Worm (Caenorhabditis elegans) whole organism, L3 larva: ENCODE measurements around the gene aqp-5.
A peak's percentile ranks its signal among the peaks of the same experiment; 100 is the strongest.

Source experiments
- ZK546.5 ChIP-seq: sonication (generic microtip); optimal IDR thresholded peaks from 2 replicates; lab custom pipeline; 2017; ENCODE audit warnings: missing biosample characterization, missing genetic modification characterization
- ama-1 ChIP-seq: fragments of 150-350 bp; optimal IDR thresholded peaks from 2 replicates; lab custom pipeline; 2018
- ceh-16 ChIP-seq: sonication (generic microtip); optimal IDR thresholded peaks from 2 replicates; lab custom pipeline; 2017; ENCODE audit warnings: missing biosample characterization, missing genetic modification characterization
- ceh-9 ChIP-seq: sonication (generic microtip); optimal IDR thresholded peaks from 2 replicates; lab custom pipeline; 2018; ENCODE audit warnings: missing biosample characterization, missing genetic modification characterization
- daf-12 ChIP-seq: fragments of 150-350 bp; optimal IDR thresholded peaks from 2 replicates; lab custom pipeline; 2014; ENCODE audit warnings: missing biosample characterization, missing genetic modification reagents, missing genetic modification characterization
- egl-27 ChIP-seq: sonication (generic microtip); optimal IDR thresholded peaks from 4 replicates; lab custom pipeline; 2017; ENCODE audit warnings: missing biosample characterization, missing genetic modification reagents, missing genetic modification characterization
- egl-5 ChIP-seq: fragments of 150-350 bp; optimal IDR thresholded peaks from 2 replicates; lab custom pipeline; 2017; ENCODE audit warnings: missing biosample characterization, missing genetic modification reagents, missing genetic modification characterization, inconsistent platforms
- elt-1 ChIP-seq: fragments of 150-350 bp; optimal IDR thresholded peaks from 2 replicates; lab custom pipeline; 2014; ENCODE audit warnings: missing biosample characterization, missing genetic modification characterization
- elt-2 ChIP-seq: sonication (generic microtip); optimal IDR thresholded peaks from 2 replicates; lab custom pipeline; 2016; ENCODE audit warnings: missing genetic modification reagents, mild to moderate bottlenecking, missing genetic modification characterization, missing compliant biosample characterization
- elt-3 ChIP-seq, 3 experiments: fragments of 150-350 bp in 1 of 3; sonication (generic microtip) in 2 of 3; optimal IDR thresholded peaks; 2 replicates in 2 of 3; 4 replicates in 1 of 3; lab custom pipeline; 2014 to 2017; ENCODE audit warnings: missing biosample characterization in 3 of 3, missing genetic modification characterization in 3 of 3
- eor-1 ChIP-seq, 2 experiments: fragments of 150-350 bp; optimal IDR thresholded peaks; 2 replicates each; lab custom pipeline; 2014 to 2018; ENCODE audit warnings: missing biosample characterization in 2 of 2, missing genetic modification characterization in 2 of 2
- fkh-10 ChIP-seq: sonication (generic microtip); optimal IDR thresholded peaks from 2 replicates; lab custom pipeline; 2017; ENCODE audit warnings: missing biosample characterization, missing genetic modification reagents, missing genetic modification characterization
- mdl-1 ChIP-seq: fragments of 150-350 bp; optimal IDR thresholded peaks from 2 replicates; lab custom pipeline; 2014; ENCODE audit warnings: missing biosample characterization, missing genetic modification characterization
- mml-1 ChIP-seq: fragments of 150-350 bp; sonication (generic microtip); optimal IDR thresholded peaks from 3 replicates; lab custom pipeline; 2014; ENCODE audit warnings: missing biosample characterization, missing genetic modification characterization
- nfya-1 ChIP-seq: sonication (generic microtip); optimal IDR thresholded peaks from 2 replicates; lab custom pipeline; 2017; ENCODE audit warnings: missing genetic modification characterization, mild to moderate bottlenecking, missing compliant biosample characterization, antibody characterized with exemption, moderate library complexity; ENCODE audit not compliant: insufficient read depth
- nhr-11 ChIP-seq: fragments of 150-350 bp; optimal IDR thresholded peaks from 2 replicates; lab custom pipeline; 2014; ENCODE audit warnings: missing biosample characterization, missing genetic modification characterization
- nhr-23 ChIP-seq: fragments of 150-350 bp; optimal IDR thresholded peaks from 2 replicates; lab custom pipeline; 2014; ENCODE audit warnings: missing biosample characterization, missing genetic modification reagents, missing genetic modification characterization
- nhr-237 ChIP-seq: fragments of 150-350 bp; optimal IDR thresholded peaks from 2 replicates; lab custom pipeline; 2014; ENCODE audit warnings: missing biosample characterization, missing genetic modification characterization
- nhr-25 ChIP-seq: sonication (generic microtip); optimal IDR thresholded peaks from 2 replicates; lab custom pipeline; 2017; ENCODE audit warnings: missing biosample characterization, missing genetic modification characterization
- nhr-28 ChIP-seq: fragments of 150-350 bp; optimal IDR thresholded peaks from 2 replicates; lab custom pipeline; 2014; ENCODE audit warnings: missing biosample characterization, missing genetic modification characterization
- nhr-67 ChIP-seq: fragments of 150-350 bp; optimal IDR thresholded peaks from 2 replicates; lab custom pipeline; 2014; ENCODE audit warnings: missing biosample characterization, missing genetic modification characterization
- nhr-76 ChIP-seq: fragments of 150-350 bp; sonication (generic microtip); optimal IDR thresholded peaks from 5 replicates; lab custom pipeline; 2014; ENCODE audit warnings: missing biosample characterization, missing genetic modification characterization
- pha-4 ChIP-seq: fragments of 150-350 bp; optimal IDR thresholded peaks from 2 replicates; lab custom pipeline; 2014; ENCODE audit warnings: missing biosample characterization, missing genetic modification reagents, missing genetic modification characterization
- pqm-1 ChIP-seq: fragments of 150-350 bp; optimal IDR thresholded peaks from 2 replicates; lab custom pipeline; 2017; ENCODE audit warnings: missing biosample characterization, missing genetic modification characterization, inconsistent platforms
- sea-2 ChIP-seq: fragments of 150-350 bp; sonication (generic microtip); optimal IDR thresholded peaks from 4 replicates; lab custom pipeline; 2014; ENCODE audit warnings: missing biosample characterization, missing genetic modification reagents, missing genetic modification characterization
- skn-1 ChIP-seq: fragments of 150-350 bp; optimal IDR thresholded peaks from 2 replicates; lab custom pipeline; 2014; ENCODE audit warnings: missing biosample characterization, missing genetic modification characterization
- snpc-4 ChIP-seq: fragments of 150-350 bp; optimal IDR thresholded peaks from 2 replicates; lab custom pipeline; 2014; ENCODE audit warnings: missing biosample characterization, missing genetic modification characterization
- tbx-2 ChIP-seq: sonication (generic microtip); optimal IDR thresholded peaks from 2 replicates; lab custom pipeline; 2016; ENCODE audit warnings: mild to moderate bottlenecking, missing genetic modification characterization, missing compliant biosample characterization
- unc-62 ChIP-seq: fragments of 150-350 bp; sonication (generic microtip); optimal IDR thresholded peaks from 4 replicates; lab custom pipeline; 2014; ENCODE audit warnings: missing biosample characterization, missing genetic modification reagents, missing genetic modification characterization
- zag-1 ChIP-seq: fragments of 150-350 bp; optimal IDR thresholded peaks from 2 replicates; lab custom pipeline; 2014; ENCODE audit warnings: missing biosample characterization, missing genetic modification characterization

Gene aqp-5

DNA sequence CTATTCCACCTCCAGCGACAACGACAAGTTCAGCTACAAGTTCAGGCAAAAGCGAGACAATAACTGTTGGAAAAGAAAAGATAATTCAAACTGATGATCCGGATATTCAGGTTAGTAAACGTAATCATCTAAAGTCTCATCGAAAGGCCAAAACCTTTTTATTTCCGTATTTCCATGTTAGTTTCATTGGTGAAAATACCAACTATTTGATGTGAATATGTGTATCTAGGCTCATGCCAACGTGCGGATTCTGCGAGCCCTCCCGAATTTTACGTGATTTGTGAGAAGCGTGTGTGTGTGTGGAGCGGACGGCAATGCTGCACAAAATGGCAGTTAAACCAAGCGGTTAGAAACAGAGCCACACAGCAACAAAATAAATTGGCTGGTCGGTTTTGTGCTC lies 20.5 kb upstream of the aqp-5 start:
- TF ChIP-seq pha-4 (tag; lab: Kevin White, UChicago), result peak; percentile 13
- TF ChIP-seq ama-1 (lab: Kevin White, UChicago), result peak; percentile 21
- no peak for TF ChIP-seq ceh-9
- TF ChIP-seq, all 47 proteins: peak for 2

DNA sequence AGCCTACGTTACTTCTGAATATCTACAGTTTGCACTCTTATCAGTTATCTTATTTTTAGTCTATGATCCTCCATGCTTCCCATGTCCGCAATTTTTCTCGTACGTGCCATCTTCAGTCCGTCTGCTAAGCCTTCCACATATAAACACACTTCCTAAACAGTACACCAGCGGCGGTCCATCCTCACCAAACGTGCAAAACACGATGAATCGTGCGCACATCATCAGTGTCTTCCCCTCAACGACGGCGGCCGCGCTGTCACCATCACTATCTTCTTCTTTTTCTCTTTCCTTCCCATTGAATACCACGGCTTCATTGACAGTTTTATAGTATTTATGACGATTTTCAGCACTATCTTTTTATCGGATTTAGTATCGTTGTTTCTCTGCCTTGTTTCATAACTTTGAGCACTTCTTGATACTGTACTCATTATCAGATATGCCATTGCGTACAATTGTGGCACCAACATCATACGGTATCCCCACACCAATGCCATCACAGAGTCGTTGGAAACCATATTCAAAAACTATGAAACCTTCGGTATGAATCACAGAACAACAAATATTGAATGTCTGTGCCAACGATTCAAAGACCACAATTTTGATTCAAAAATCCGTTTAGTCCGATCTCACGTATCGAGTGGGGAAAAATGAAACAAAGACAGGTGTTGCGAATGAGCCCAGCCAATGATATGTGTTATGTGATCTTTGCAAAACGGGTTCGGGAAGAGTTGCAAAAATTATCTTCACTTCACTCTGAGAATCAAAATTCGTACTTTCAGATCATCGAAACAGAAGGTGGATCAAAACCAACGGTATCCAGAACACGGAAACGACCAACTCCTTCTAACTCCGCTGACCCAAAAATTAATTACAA lies 18.4 kb upstream of the aqp-5 start:
- TF ChIP-seq nhr-67 (tag; lab: Kevin White, UChicago) (no peak), egl-5 (peak; percentile 1), ama-1 (lab: Kevin White, UChicago) (peak; percentile 85)

DNA sequence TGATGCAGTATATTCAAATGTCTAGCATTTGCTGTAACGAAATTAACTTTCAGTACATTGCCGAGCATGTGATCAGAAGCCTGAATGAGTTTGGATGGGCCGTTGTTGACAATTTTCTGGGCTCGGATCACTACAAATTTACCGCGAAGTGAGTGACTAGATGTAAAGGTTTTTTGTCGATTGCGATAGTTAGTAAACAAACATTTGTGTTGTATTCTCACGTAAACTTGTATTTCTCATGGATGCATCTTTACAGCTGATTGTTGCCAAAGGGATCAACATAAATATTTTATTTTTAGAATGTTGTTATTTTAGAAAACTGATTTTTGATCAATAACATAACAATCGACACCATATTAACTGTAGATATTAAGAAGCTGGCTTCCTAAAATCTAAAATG lies 17.5 kb upstream of the aqp-5 start:
- TF ChIP-seq pha-4 (tag; lab: Kevin White, UChicago), result peak; percentile 64
- no peak for TF ChIP-seq tbx-2 (tag; lab: Kevin White, UChicago)

ce11 chrV:10475421-10475820 lies 16.1 kb upstream of the aqp-5 start:
- TF ChIP-seq sea-2 (GFP tag; lab: Kevin White, UChicago) (no peak), mml-1 (tag; lab: Kevin White, UChicago) (no peak), egl-27 (tag; lab: Kevin White, UChicago) (no peak), egl-5 (no peak), ceh-16 (tag; lab: Kevin White, UChicago) (no peak), tbx-2 (tag; lab: Kevin White, UChicago) (no peak), skn-1 (tag; lab: Kevin White, UChicago) (no peak), elt-2 (tag; lab: Kevin White, UChicago) (no peak), fkh-10 (no peak), nhr-25 (tag; lab: Kevin White, UChicago) (no peak), ama-1 (lab: Kevin White, UChicago) (no peak)

- TF ChIP-seq ZK546.5 (tag; lab: Kevin White, UChicago), result no peak
- peak; percentile 95 for TF ChIP-seq ama-1 (lab: Kevin White, UChicago)
- peak in 1 of 2 experiments; percentile 22 for TF ChIP-seq eor-1 (tag; optimal IDR thresholded peaks at IDR 0.05; lab: Kevin White, UChicago)
- TF ChIP-seq pha-4 (tag; lab: Kevin White, UChicago), result peak; percentile 46
- TF ChIP-seq, all 47 proteins: peak for 3
Observed at ce11 chrV:10476864-10477443, 14.6 kb upstream of the aqp-5 start.

DNA sequence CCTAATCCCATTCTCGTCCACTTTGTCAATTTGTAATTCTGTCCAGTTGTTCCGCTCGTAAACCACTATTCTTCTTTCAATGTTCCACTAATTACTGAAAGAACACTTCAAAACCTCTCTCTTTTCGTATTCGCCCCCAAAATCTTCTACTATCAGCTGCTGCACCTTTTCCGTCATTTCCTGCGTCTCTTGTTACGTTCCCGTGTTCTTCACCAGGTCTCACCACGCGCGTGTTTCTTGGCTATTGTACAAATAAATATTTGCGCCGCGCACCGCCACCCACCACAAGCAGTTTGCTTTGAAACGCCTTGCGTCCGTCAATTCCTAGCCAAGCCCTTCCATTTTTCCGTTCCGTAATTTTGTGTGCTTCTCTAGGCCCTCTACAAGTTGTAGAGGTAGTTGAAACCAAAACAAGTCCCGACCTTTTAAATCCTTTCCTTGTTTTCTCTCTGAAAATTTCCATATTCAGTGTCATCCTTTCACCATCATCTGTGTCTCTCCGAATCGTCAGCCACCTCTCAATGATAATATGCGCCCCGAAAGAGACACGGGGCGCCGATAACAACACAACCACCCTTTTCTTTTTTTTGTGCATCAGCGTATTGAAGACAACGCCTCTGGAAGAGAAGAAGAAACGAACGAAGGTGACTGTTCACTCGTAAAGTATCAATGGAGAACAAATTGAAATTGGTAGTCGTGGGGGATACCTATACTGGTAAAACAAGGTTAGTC lies 13.3 kb upstream of the aqp-5 start, which contains the start of the genes crp-1 and Y32F6B.9:
Gene crp-1 (plus strand): TSS at position 468 of the 732 bp plus-strand sequence.
Gene Y32F6B.9 (plus strand): TSS at position 603 of the 732 bp plus-strand sequence.
- TF ChIP-seq egl-27 (tag; lab: Kevin White, UChicago) (no peak), elt-1 (tag; lab: Kevin White, UChicago) (no peak), nfya-1 (tag; lab: Kevin White, UChicago) (no peak), pqm-1 (tag; lab: Kevin White, UChicago) (peak; percentile 15), elt-2 (tag; lab: Kevin White, UChicago) (peak; percentile 27), daf-12 (tag; lab: Kevin White, UChicago) (no peak), mml-1 (tag; lab: Kevin White, UChicago) (no peak), nhr-76 (tag; lab: Kevin White, UChicago) (no peak), nhr-67 (tag; lab: Kevin White, UChicago) (no peak), pha-4 (tag; lab: Kevin White, UChicago) (peak; percentile 7)

- TF ChIP-seq nhr-28 (tag; lab: Kevin White, UChicago), result no peak
- TF ChIP-seq ama-1 (lab: Kevin White, UChicago), result no peak
- no peak for TF ChIP-seq nhr-25 (tag; lab: Kevin White, UChicago)
- TF ChIP-seq nhr-11 (tag; lab: Kevin White, UChicago), result no peak
- no peak for TF ChIP-seq nhr-76 (tag; lab: Kevin White, UChicago)
- no peak for TF ChIP-seq unc-62 (GFP tag; lab: Kevin White, UChicago)
- TF ChIP-seq skn-1 (tag; lab: Kevin White, UChicago), result no peak
- TF ChIP-seq nhr-237 (tag; lab: Kevin White, UChicago), result no peak
- no peak for TF ChIP-seq sea-2 (GFP tag; lab: Kevin White, UChicago)
- no peak for TF ChIP-seq snpc-4 (tag; lab: Kevin White, UChicago)
- TF ChIP-seq elt-1 (tag; lab: Kevin White, UChicago), result no peak
- TF ChIP-seq elt-3 (tag; optimal IDR thresholded peaks at IDR 0.05; lab: Kevin White, UChicago), result no peak
- peak; percentile 16 for TF ChIP-seq pqm-1 (tag; lab: Kevin White, UChicago)
- TF ChIP-seq mdl-1 (tag; lab: Kevin White, UChicago), result no peak
- no peak for TF ChIP-seq nhr-23 (tag; lab: Kevin White, UChicago)
- no peak for TF ChIP-seq zag-1 (tag; lab: Kevin White, UChicago)
- no peak for TF ChIP-seq eor-1 (tag; optimal IDR thresholded peaks at IDR 0.05; lab: Kevin White, UChicago)
- TF ChIP-seq elt-2 (tag; lab: Kevin White, UChicago), result peak; percentile 85
- TF ChIP-seq, all 47 proteins: peak for 2
Observed at ce11 chrV:10483995-10484394, 7.5 kb upstream of the aqp-5 start.
